Worm (Caenorhabditis elegans) whole organism, L4 larva: ENCODE measurements around the gene tut-2.

ENCODE experiments used
- F10B5.3 ChIP-seq: sonication (generic microtip); optimal IDR thresholded peaks from 2 replicates; lab custom pipeline; 2016; ENCODE audit warnings: mild to moderate bottlenecking, missing genetic modification characterization, missing compliant biosample characterization
- T26A8.4 ChIP-seq: fragments of 200-800 bp; sonication (Bioruptor generic); IDR thresholded peaks from 2 replicates; pipeline ENCODE4 v1.3.6; 2022; ENCODE audit warnings: missing genetic modification characterization, missing compliant biosample characterization
- Y105C5A.15 ChIP-seq: fragments of 200-800 bp; sonication (Bioruptor generic); IDR thresholded peaks from 2 replicates; pipeline ENCODE4 v1.3.6; 2022; ENCODE audit warnings: missing genetic modification characterization, missing compliant biosample characterization
- Y48G9A.11 ChIP-seq: fragments of 200-800 bp; sonication (Bioruptor generic); IDR thresholded peaks from 2 replicates; pipeline ENCODE4 v1.3.6; 2022; ENCODE audit warnings: missing genetic modification reagents, missing genetic modification characterization, missing compliant biosample characterization
- Y75B8A.6 ChIP-seq: fragments of 200-800 bp; sonication (Bioruptor generic); IDR thresholded peaks from 2 replicates; pipeline ENCODE4 v1.3.6; 2022; ENCODE audit warnings: missing genetic modification reagents, missing genetic modification characterization, missing compliant biosample characterization
- ZK546.5 ChIP-seq, 2 experiments: sonication (generic microtip); optimal IDR thresholded peaks; 2 replicates each; lab custom pipeline; 2017; ENCODE audit warnings: missing biosample characterization in 2 of 2, missing genetic modification characterization in 2 of 2
- aha-1 ChIP-seq: fragments of 150-350 bp; peaks from one replicate; lab custom pipeline; 2014; ENCODE audit warnings: missing biosample characterization, missing genetic modification characterization
- aly-2 ChIP-seq: sonication (generic microtip); optimal IDR thresholded peaks from 2 replicates; lab custom pipeline; 2018; ENCODE audit warnings: missing biosample characterization, missing genetic modification characterization
- attf-4 ChIP-seq: sonication (generic microtip); optimal IDR thresholded peaks from 3 replicates; lab custom pipeline; 2017; ENCODE audit warnings: missing biosample characterization, missing genetic modification characterization
- ceh-32 ChIP-seq: sonication (generic microtip); optimal IDR thresholded peaks from 2 replicates; lab custom pipeline; 2016; ENCODE audit warnings: mild to moderate bottlenecking, missing genetic modification characterization, missing compliant biosample characterization; ENCODE audit not compliant: poor library complexity
- ceh-44 ChIP-seq: fragments of 200-800 bp; sonication (Bioruptor generic); IDR thresholded peaks from 2 replicates; pipeline ENCODE4 v1.3.6; 2022; ENCODE audit warnings: missing genetic modification reagents, missing genetic modification characterization, missing compliant biosample characterization
- ceh-82 ChIP-seq: sonication (generic microtip); optimal IDR thresholded peaks from 2 replicates; lab custom pipeline; 2017; ENCODE audit warnings: missing biosample characterization, missing genetic modification characterization
- dmd-6 ChIP-seq: fragments of 200-800 bp; sonication (Bioruptor generic); IDR thresholded peaks from 2 replicates; pipeline ENCODE4 v1.3.6; 2022; ENCODE audit warnings: missing genetic modification reagents, missing genetic modification characterization, missing compliant biosample characterization
- dmd-9 ChIP-seq: fragments of 200-800 bp; sonication (Bioruptor generic); IDR thresholded peaks from 2 replicates; pipeline ENCODE4 v1.3.6; 2022; ENCODE audit warnings: missing genetic modification reagents, missing genetic modification characterization, missing compliant biosample characterization
- dve-1 ChIP-seq: sonication (generic microtip); optimal IDR thresholded peaks from 2 replicates; lab custom pipeline; 2017; ENCODE audit warnings: antibody characterized with exemption, mild to moderate bottlenecking, missing genetic modification characterization, missing compliant biosample characterization; ENCODE audit not compliant: insufficient read depth
- fkh-10 ChIP-seq: fragments of 150-350 bp; optimal IDR thresholded peaks from 2 replicates; lab custom pipeline; 2014; ENCODE audit warnings: missing biosample characterization, missing genetic modification reagents, missing genetic modification characterization
- gei-8 ChIP-seq: fragments of 200-800 bp; sonication (Bioruptor generic); optimal IDR thresholded peaks from 2 replicates; lab custom pipeline; 2018; ENCODE audit warnings: mild to moderate bottlenecking, missing genetic modification characterization, missing compliant biosample characterization
- hif-1 ChIP-seq, 2 experiments: sonication (generic microtip); optimal IDR thresholded peaks; 2 replicates each; lab custom pipeline; 2016 to 2017; ENCODE audit warnings: missing compliant biosample characterization in 2 of 2, missing genetic modification characterization in 2 of 2, missing genetic modification reagents in 2 of 2, missing genotype in 2 of 2, mild to moderate bottlenecking in 1 of 2
- hlh-11 ChIP-seq: fragments of 200-800 bp; sonication (Bioruptor generic); optimal IDR thresholded peaks from 2 replicates; lab custom pipeline; 2018; ENCODE audit warnings: mild to moderate bottlenecking, missing genetic modification characterization, missing compliant biosample characterization
- lin-1 ChIP-seq: fragments of 200-800 bp; sonication (Bioruptor generic); IDR thresholded peaks from 2 replicates; pipeline ENCODE4 v1.3.6; 2022; ENCODE audit warnings: missing genetic modification reagents, missing genetic modification characterization, missing compliant biosample characterization
- lin-38 ChIP-seq: fragments of 200-800 bp; sonication (Bioruptor generic); IDR thresholded peaks from 2 replicates; pipeline ENCODE4 v1.3.6; 2022; ENCODE audit warnings: missing genetic modification reagents, missing genetic modification characterization, missing compliant biosample characterization
- nhr-11 ChIP-seq: fragments of 150-350 bp; optimal IDR thresholded peaks from 2 replicates; lab custom pipeline; 2014; ENCODE audit warnings: missing biosample characterization, missing genetic modification characterization
- nhr-237 ChIP-seq: sonication (generic microtip); optimal IDR thresholded peaks from 2 replicates; lab custom pipeline; 2017; ENCODE audit warnings: missing biosample characterization, missing genetic modification characterization
- nhr-41 ChIP-seq: fragments of 200-800 bp; sonication (Bioruptor generic); IDR thresholded peaks from 2 replicates; pipeline ENCODE4 v1.3.6; 2022; ENCODE audit warnings: missing genetic modification reagents, missing genetic modification characterization, missing compliant biosample characterization
- nhr-48 ChIP-seq: sonication (generic microtip); optimal IDR thresholded peaks from 2 replicates; lab custom pipeline; 2016; ENCODE audit warnings: mild to moderate bottlenecking, missing genetic modification characterization, missing compliant biosample characterization
- php-3 ChIP-seq: fragments of 200-800 bp; sonication (Bioruptor generic); IDR thresholded peaks from 2 replicates; pipeline ENCODE4 v1.3.6; 2022; ENCODE audit warnings: missing genetic modification reagents, missing genetic modification characterization, missing compliant biosample characterization
- tra-1 ChIP-seq: fragments of 200-800 bp; sonication (Bioruptor generic); IDR thresholded peaks from 2 replicates; pipeline ENCODE4 v1.3.6; 2022; ENCODE audit warnings: missing genetic modification reagents, missing genetic modification characterization, missing compliant biosample characterization
- unc-62 ChIP-seq, 3 experiments: fragments of 150-350 bp in 1 of 3; sonication (generic microtip); optimal IDR thresholded peaks in 2 of 3; peaks in 1 of 3; 1 replicate in 1 of 3; 2 replicates in 2 of 3; lab custom pipeline; 2014 to 2017; ENCODE audit warnings: missing biosample characterization in 3 of 3, missing genetic modification characterization in 3 of 3, missing genetic modification reagents in 3 of 3, missing genotype in 1 of 3
- zip-11 ChIP-seq: fragments of 200-800 bp; sonication (Bioruptor generic); IDR thresholded peaks from 2 replicates; pipeline ENCODE4 v1.3.6; 2022; ENCODE audit warnings: missing genetic modification characterization, missing compliant biosample characterization
- zip-2 ChIP-seq: fragments of 150-350 bp; optimal IDR thresholded peaks from 2 replicates; lab custom pipeline; 2014; ENCODE audit warnings: missing biosample characterization, missing genetic modification characterization
- ztf-11 ChIP-seq: fragments of 150-350 bp; optimal IDR thresholded peaks from 2 replicates; lab custom pipeline; 2014; ENCODE audit warnings: missing biosample characterization, missing genetic modification characterization

Gene tut-2

DNA sequence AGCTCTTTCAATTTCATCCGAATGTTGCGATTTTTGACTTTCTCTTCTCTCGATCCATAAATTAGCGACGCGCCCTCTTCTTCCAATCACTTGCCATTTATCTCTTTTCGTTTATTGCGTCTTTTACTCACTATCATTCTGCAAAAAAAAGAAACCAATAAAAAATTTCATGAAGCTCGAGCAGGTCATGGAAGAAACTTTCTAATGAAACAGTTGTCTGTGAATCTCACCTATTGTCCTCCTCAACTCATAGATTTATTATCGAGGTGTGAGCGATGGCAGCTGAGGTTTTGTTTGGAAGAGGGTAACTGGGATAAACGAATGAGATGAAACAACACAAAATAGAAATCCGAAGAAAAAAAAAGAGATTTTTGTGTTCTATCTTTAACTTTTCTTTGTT lies 6.2 kb downstream of the tut-2 start:
- TF ChIP-seq hlh-11 (tag; lab: Kevin White, UChicago) = no peak
- peak in 1 of 2 experiments; percentile 31 for TF ChIP-seq unc-62 (GFP tag; optimal IDR thresholded peaks at IDR 0.05 in 1 of 2; lab: Kevin White, UChicago)
- TF ChIP-seq unc-62 (tag; optimal IDR thresholded peaks at IDR 0.05; lab: Kevin White, UChicago) = no peak

DNA sequence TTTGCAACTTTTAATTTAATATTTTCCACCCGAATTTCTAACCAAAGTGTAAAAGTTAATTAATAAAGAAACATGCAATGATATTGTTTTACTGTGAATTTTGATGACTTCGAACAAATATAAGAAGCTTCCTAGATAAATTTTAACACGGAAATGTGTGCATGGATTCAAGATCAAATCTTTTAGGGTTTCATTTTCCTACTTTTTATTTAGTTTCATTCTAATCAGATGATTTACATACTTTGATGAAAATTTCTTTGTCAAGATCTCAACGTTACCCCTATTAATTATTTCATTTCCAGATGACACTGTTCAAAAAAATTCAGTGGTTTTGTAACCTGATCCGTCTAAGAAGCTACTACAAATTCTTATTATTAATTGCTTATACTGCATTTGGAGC lies 9.2 kb downstream of the tut-2 start, which contains the start of gene twk-12:
Gene twk-12, plus strand, starts transcription at position 301 of the 400 bp plus-strand sequence.
- TF ChIP-seq nhr-48 (tag; lab: Kevin White, UChicago) = no peak
- TF ChIP-seq gei-8 (GFP tag; lab: Kevin White, UChicago) = no peak
- no peak for TF ChIP-seq aly-2
- TF ChIP-seq tra-1 (GFP tag; lab: Robert Waterston, UW) = no peak
- TF ChIP-seq attf-4 (tag; lab: Kevin White, UChicago) = no peak
- TF ChIP-seq aha-1 (tag; lab: Kevin White, UChicago) = no peak
- no peak for TF ChIP-seq nhr-41 (GFP tag; lab: Robert Waterston, UW)
- no peak for TF ChIP-seq Y105C5A.15 (GFP tag; lab: Robert Waterston, UW)
- no peak for TF ChIP-seq fkh-10
- no peak for TF ChIP-seq ceh-82
- no peak for TF ChIP-seq nhr-11 (tag; lab: Kevin White, UChicago)

DNA sequence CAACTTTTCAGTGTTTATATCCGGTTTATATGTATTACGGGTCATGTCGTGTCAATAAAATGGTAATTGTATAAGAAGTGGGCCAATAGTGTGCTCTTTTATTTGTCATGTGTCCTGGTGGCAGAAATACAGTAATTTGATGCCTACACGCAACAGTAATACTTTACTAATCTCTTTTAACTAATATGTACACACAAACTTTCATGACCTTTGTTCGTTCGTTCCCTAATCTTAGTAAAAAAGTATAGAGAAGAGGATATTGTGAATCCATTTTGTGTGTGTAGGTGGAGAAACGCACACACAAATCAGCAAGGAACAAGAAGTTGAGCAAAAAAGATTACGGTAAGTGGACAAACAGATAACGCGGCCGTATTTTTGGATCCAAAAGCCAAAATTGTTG lies 12.8 kb downstream of the tut-2 start:
- TF ChIP-seq nhr-237 (tag; lab: Kevin White, UChicago) = no peak
- no peak for TF ChIP-seq dmd-9 (GFP tag; lab: Robert Waterston, UW)
- peak in 1 of 2 experiments; percentile 77 for TF ChIP-seq unc-62 (GFP tag; optimal IDR thresholded peaks at IDR 0.05 in 1 of 2; lab: Kevin White, UChicago)
- no peak for TF ChIP-seq unc-62 (tag; optimal IDR thresholded peaks at IDR 0.05; lab: Kevin White, UChicago)

DNA sequence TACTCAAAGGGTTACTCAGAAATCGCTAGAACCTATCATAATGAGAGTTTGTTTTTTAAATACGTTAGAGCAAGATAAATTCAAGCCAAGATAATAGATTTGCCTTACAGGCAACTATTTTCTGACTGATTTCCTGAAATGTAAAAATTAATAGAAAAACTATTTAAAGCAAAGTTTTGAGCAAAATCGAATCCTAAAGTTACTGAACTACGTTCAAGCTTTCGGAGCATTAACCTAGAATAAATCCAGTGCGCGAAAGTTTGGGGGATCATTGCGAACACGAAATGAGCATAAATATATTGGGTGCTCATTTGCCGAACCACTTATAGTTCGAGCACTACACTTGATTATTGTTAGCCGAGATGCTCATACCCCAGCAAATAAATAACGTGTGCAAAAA lies 13.6 kb downstream of the tut-2 start, which contains the start of gene ceh-22:
Gene ceh-22, plus strand, starts transcription at position 301 of the 400 bp plus-strand sequence.
- TF ChIP-seq ZK546.5 (tag; optimal IDR thresholded peaks at IDR 0.05; lab: Kevin White, UChicago) (no peak), nhr-11 (tag; lab: Kevin White, UChicago) (no peak), ztf-11 (tag; lab: Kevin White, UChicago) (no peak), lin-1 (no peak), zip-11 (GFP tag; lab: Robert Waterston, UW) (no peak), zip-2 (tag; lab: Kevin White, UChicago) (no peak), F10B5.3 (tag; lab: Kevin White, UChicago) (no peak), Y75B8A.6 (GFP tag; lab: Robert Waterston, UW) (no peak), T26A8.4 (GFP tag; lab: Robert Waterston, UW) (no peak), php-3 (GFP tag; lab: Robert Waterston, UW) (no peak), aha-1 (tag; lab: Kevin White, UChicago) (no peak)

DNA sequence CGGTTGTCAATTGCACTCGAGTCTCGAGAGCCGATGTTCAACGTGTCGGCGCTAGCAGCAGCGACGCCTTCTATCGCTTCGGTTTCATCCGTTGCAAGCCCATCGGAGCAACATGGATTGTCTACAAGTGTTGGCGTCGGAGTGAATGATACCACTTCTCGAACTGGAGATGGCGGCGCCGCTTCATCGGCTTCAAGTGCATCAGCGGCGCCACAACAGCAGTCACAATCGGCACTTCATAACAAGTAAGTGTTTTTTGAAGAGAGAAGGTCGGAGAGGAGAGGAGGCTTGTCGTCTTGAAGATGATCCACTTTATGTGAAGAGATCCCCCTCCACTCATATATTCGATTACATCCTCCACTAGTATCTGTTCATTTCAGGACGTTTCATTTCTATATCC lies 14.6 kb downstream of the tut-2 start:
- TF ChIP-seq lin-38 (GFP tag; lab: Robert Waterston, UW) (no peak), nhr-41 (GFP tag; lab: Robert Waterston, UW) (no peak), dve-1 (tag; lab: Kevin White, UChicago) (no peak), Y48G9A.11 (no peak), dmd-6 (GFP tag; lab: Robert Waterston, UW) (no peak), ceh-32 (tag; lab: Kevin White, UChicago) (no peak), hif-1 (tag; optimal IDR thresholded peaks at IDR 0.05; lab: Kevin White, UChicago) (no peak), unc-62 (GFP tag; optimal IDR thresholded peaks at IDR 0.05 in 1 of 2; lab: Kevin White, UChicago) (no peak), unc-62 (tag; optimal IDR thresholded peaks at IDR 0.05; lab: Kevin White, UChicago) (no peak), ceh-44 (GFP tag; lab: Robert Waterston, UW) (no peak), nhr-48 (tag; lab: Kevin White, UChicago) (no peak)
